Worm (Caenorhabditis elegans) whole organism, L2 larva: ENCODE measurements around the gene AH6.3.

ENCODE experiments used
- C34F6.9 ChIP-seq: fragments of 150-350 bp; optimal IDR thresholded peaks from 2 replicates; lab custom pipeline; 2014; ENCODE audit warnings: missing biosample characterization, missing genetic modification characterization
- F13H6.1 ChIP-seq: sonication (generic microtip); optimal IDR thresholded peaks from 2 replicates; lab custom pipeline; 2016; ENCODE audit warnings: missing genetic modification characterization, missing compliant biosample characterization
- R02D3.7 ChIP-seq: fragments of 150-350 bp; optimal IDR thresholded peaks from 2 replicates; lab custom pipeline; 2014; ENCODE audit warnings: missing biosample characterization, missing genetic modification characterization
- Y55F3AM.14 ChIP-seq: fragments of 200-800 bp; sonication (Bioruptor generic); optimal IDR thresholded peaks from 2 replicates; lab custom pipeline; 2018; ENCODE audit warnings: mild to moderate bottlenecking, missing genetic modification characterization, missing compliant biosample characterization
- ZK546.5 ChIP-seq: sonication (generic microtip); optimal IDR thresholded peaks from 2 replicates; lab custom pipeline; 2017; ENCODE audit warnings: missing biosample characterization, missing genetic modification characterization
- alr-1 ChIP-seq: fragments of 150-350 bp; optimal IDR thresholded peaks from 2 replicates; lab custom pipeline; 2014; ENCODE audit warnings: missing biosample characterization, missing genetic modification characterization
- blmp-1 ChIP-seq: sonication (generic microtip); optimal IDR thresholded peaks from 2 replicates; lab custom pipeline; 2017; ENCODE audit warnings: missing genetic modification characterization, mild to moderate bottlenecking, missing compliant biosample characterization, antibody characterized with exemption, moderate library complexity; ENCODE audit not compliant: insufficient read depth
- ceh-16 ChIP-seq: fragments of 150-350 bp; optimal IDR thresholded peaks from 2 replicates; lab custom pipeline; 2014; ENCODE audit warnings: missing biosample characterization, missing genetic modification characterization
- ceh-82 ChIP-seq: fragments of 150-350 bp; optimal IDR thresholded peaks from 2 replicates; lab custom pipeline; 2014; ENCODE audit warnings: missing biosample characterization, missing genetic modification characterization
- egl-27 ChIP-seq: sonication (generic microtip); optimal IDR thresholded peaks from 3 replicates; lab custom pipeline; 2017; ENCODE audit warnings: missing biosample characterization, missing genetic modification reagents, missing genetic modification characterization
- elt-1 ChIP-seq: fragments of 150-350 bp; optimal IDR thresholded peaks from 2 replicates; lab custom pipeline; 2014; ENCODE audit warnings: missing biosample characterization, missing genetic modification characterization
- elt-3 ChIP-seq: sonication (generic microtip); optimal IDR thresholded peaks from 2 replicates; lab custom pipeline; 2017; ENCODE audit warnings: missing biosample characterization, missing genetic modification characterization
- lin-11 ChIP-seq: fragments of 150-350 bp; sonication (generic microtip); optimal IDR thresholded peaks from 2 replicates; lab custom pipeline; 2014; ENCODE audit warnings: missing biosample characterization, missing genetic modification characterization, inconsistent platforms, mixed read lengths
- lin-39 ChIP-seq: fragments of 150-350 bp; optimal IDR thresholded peaks from 2 replicates; lab custom pipeline; 2014; ENCODE audit warnings: missing biosample characterization, missing genetic modification reagents, missing genetic modification characterization
- mab-5 ChIP-seq: fragments of 150-350 bp; optimal IDR thresholded peaks from 2 replicates; lab custom pipeline; 2014; ENCODE audit warnings: missing biosample characterization, missing genetic modification characterization
- mbf-1 ChIP-seq: sonication (generic microtip); optimal IDR thresholded peaks from 2 replicates; lab custom pipeline; 2017; ENCODE audit warnings: missing biosample characterization, missing genetic modification characterization
- mdl-1 ChIP-seq, 2 experiments: fragments of 150-350 bp in 1 of 2; sonication (generic microtip) in 1 of 2; optimal IDR thresholded peaks; 2 replicates each; lab custom pipeline; 2017; ENCODE audit warnings: missing biosample characterization in 2 of 2, missing genetic modification characterization in 2 of 2
- nhr-12 ChIP-seq: fragments of 150-350 bp; optimal IDR thresholded peaks from 2 replicates; lab custom pipeline; 2014; ENCODE audit warnings: missing biosample characterization, missing genetic modification characterization
- nhr-129 ChIP-seq: fragments of 150-350 bp; optimal IDR thresholded peaks from 2 replicates; lab custom pipeline; 2014; ENCODE audit warnings: missing biosample characterization, missing genetic modification characterization
- nhr-21 ChIP-seq: fragments of 150-350 bp; optimal IDR thresholded peaks from 2 replicates; lab custom pipeline; 2014; ENCODE audit warnings: missing biosample characterization, missing genetic modification characterization
- nhr-23 ChIP-seq: fragments of 150-350 bp; optimal IDR thresholded peaks from 2 replicates; lab custom pipeline; 2014; ENCODE audit warnings: missing biosample characterization, missing genetic modification reagents, missing genetic modification characterization
- nhr-237 ChIP-seq: fragments of 150-350 bp; optimal IDR thresholded peaks from 2 replicates; lab custom pipeline; 2014; ENCODE audit warnings: missing biosample characterization, missing genetic modification characterization
- nhr-25 ChIP-seq: fragments of 150-350 bp; sonication (generic microtip); optimal IDR thresholded peaks from 3 replicates; lab custom pipeline; 2014; ENCODE audit warnings: missing biosample characterization, missing genetic modification characterization
- nhr-6 ChIP-seq: fragments of 150-350 bp; optimal IDR thresholded peaks from 2 replicates; lab custom pipeline; 2014; ENCODE audit warnings: missing biosample characterization, missing genetic modification characterization
- nhr-77 ChIP-seq: fragments of 150-350 bp; optimal IDR thresholded peaks from 2 replicates; lab custom pipeline; 2014; ENCODE audit warnings: missing biosample characterization, missing genetic modification characterization
- sma-3 ChIP-seq: sonication (generic microtip); optimal IDR thresholded peaks from 2 replicates; lab custom pipeline; 2016; ENCODE audit warnings: missing genetic modification reagents, missing genetic modification characterization, missing compliant biosample characterization
- sma-9 ChIP-seq, 2 experiments: fragments of 150-350 bp in 1 of 2; sonication (generic microtip) in 1 of 2; optimal IDR thresholded peaks; 2 replicates each; lab custom pipeline; 2014 to 2016; ENCODE audit warnings: missing genetic modification characterization in 2 of 2, mild to moderate bottlenecking in 1 of 2, missing biosample characterization in 1 of 2, missing compliant biosample characterization in 1 of 2, missing genetic modification reagents in 1 of 2, moderate library complexity in 1 of 2
- unc-62 ChIP-seq: fragments of 150-350 bp; optimal IDR thresholded peaks from 2 replicates; lab custom pipeline; 2014; ENCODE audit warnings: missing biosample characterization, missing genetic modification reagents, missing genetic modification characterization
- zag-1 ChIP-seq: fragments of 150-350 bp; optimal IDR thresholded peaks from 2 replicates; lab custom pipeline; 2014; ENCODE audit warnings: missing biosample characterization, missing genetic modification characterization
- ztf-1 ChIP-seq: fragments of 200-800 bp; sonication (Bioruptor generic); conservative IDR thresholded peaks from 2 replicates; pipeline ENCODE4 v1.3.6; 2022; ENCODE audit warnings: missing genetic modification characterization, missing compliant biosample characterization
- ztf-11 ChIP-seq: sonication (generic microtip); optimal IDR thresholded peaks from 2 replicates; lab custom pipeline; 2017; ENCODE audit warnings: missing biosample characterization, missing genetic modification characterization
- ztf-4 ChIP-seq: fragments of 150-350 bp; optimal IDR thresholded peaks from 2 replicates; lab custom pipeline; 2014; ENCODE audit warnings: missing biosample characterization, missing genetic modification characterization

The AH6.3 gene

ce11 chrII:9532011-9532410 is 13.2 kb downstream of the AH6.3 start, which contains the start of gene sra-9:
TSS of gene sra-9 (plus strand) at chrII:9532311.
- no peak for TF ChIP-seq nhr-237
- no peak for TF ChIP-seq nhr-12 (tag; lab: Kevin White, UChicago)
- TF ChIP-seq ztf-1 (GFP tag; lab: Robert Waterston, UW): no peak
- no peak for TF ChIP-seq sma-9 (GFP tag; optimal IDR thresholded peaks at IDR 0.05; lab: Kevin White, UChicago)
- TF ChIP-seq sma-9 (tag; optimal IDR thresholded peaks at IDR 0.05; lab: Kevin White, UChicago): no peak
- no peak for TF ChIP-seq egl-27
- TF ChIP-seq nhr-23: no peak
- no peak for TF ChIP-seq lin-39 (tag; lab: Kevin White, UChicago)
- no peak for TF ChIP-seq elt-1 (tag; lab: Kevin White, UChicago)
- no peak for TF ChIP-seq lin-11 (tag; lab: Kevin White, UChicago)

ce11 chrII:9537429-9537828 is 18.6 kb downstream of the AH6.3 start, which contains the start of gene sra-8:
TSS of gene sra-8 (plus strand) at chrII:9537729.
- TF ChIP-seq mab-5 (tag; lab: Kevin White, UChicago) (no peak), mdl-1 (tag; optimal IDR thresholded peaks at IDR 0.05; lab: Kevin White, UChicago) (no peak), ztf-1 (GFP tag; lab: Robert Waterston, UW) (no peak), ZK546.5 (no peak), egl-27 (no peak), nhr-129 (tag; lab: Kevin White, UChicago) (no peak)

- TF ChIP-seq nhr-237 (no peak), elt-3 (no peak), nhr-21 (no peak), sma-3 (GFP tag; lab: Kevin White, UChicago) (no peak), ZK546.5 (no peak), R02D3.7 (tag; lab: Kevin White, UChicago) (no peak), ztf-4 (tag; lab: Kevin White, UChicago) (no peak), sma-9 (GFP tag; optimal IDR thresholded peaks at IDR 0.05; lab: Kevin White, UChicago) (no peak), sma-9 (tag; optimal IDR thresholded peaks at IDR 0.05; lab: Kevin White, UChicago) (no peak), nhr-25 (no peak), nhr-77 (tag; lab: Kevin White, UChicago) (no peak), F13H6.1 (no peak), ztf-11 (tag; lab: Kevin White, UChicago) (no peak), ceh-16 (no peak)
These were observed 21.9 kb downstream of the AH6.3 start, which contains the start of gene sra-3 for ce11 chrII:9540723-9541122. TSS of gene sra-3 (minus strand) at chrII:9540823.

ce11 chrII:9542785-9543184 is 23.9 kb downstream of the AH6.3 start, which contains the start of gene sra-4:
TSS of gene sra-4 (minus strand) at chrII:9542885.
- TF ChIP-seq nhr-129 (tag; lab: Kevin White, UChicago) (no peak), nhr-77 (tag; lab: Kevin White, UChicago) (no peak)
- TF ChIP-seq, all 48 proteins: peak for 0

ce11 chrII:9544386-9544785 is 25.5 kb downstream of the AH6.3 start, which contains the start of gene sra-7:
TSS of gene sra-7 (plus strand) at chrII:9544686.
- no peak for TF ChIP-seq mbf-1 (tag; lab: Kevin White, UChicago)

DNA sequence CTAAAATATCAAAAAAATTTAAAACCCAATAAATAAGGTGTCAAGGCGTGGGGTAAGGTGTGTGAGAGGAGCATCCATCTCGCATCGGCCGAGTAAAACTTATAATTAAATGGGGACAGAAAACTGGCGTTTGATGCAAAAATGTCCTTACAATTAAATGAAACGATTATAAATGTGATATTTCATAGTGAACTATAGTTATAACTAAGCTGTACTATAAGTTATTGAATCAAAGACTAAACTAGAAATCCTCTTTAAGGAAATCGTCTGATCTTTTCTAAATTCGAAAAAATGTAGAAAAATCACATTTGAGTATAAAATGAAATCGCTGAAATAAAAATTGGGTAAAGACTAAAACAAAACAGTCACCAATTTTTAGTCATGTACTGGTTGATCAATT is 31.9 kb downstream of the AH6.3 start, which contains the start of gene sra-6:
sra-6 (minus strand) TSS at position 101 of the 400 bp plus-strand sequence.
- TF ChIP-seq mab-5 (tag; lab: Kevin White, UChicago) (no peak), nhr-77 (tag; lab: Kevin White, UChicago) (no peak), C34F6.9 (tag; lab: Kevin White, UChicago) (no peak), blmp-1 (tag; lab: Kevin White, UChicago) (no peak), Y55F3AM.14 (GFP tag; lab: Kevin White, UChicago) (no peak), lin-39 (tag; lab: Kevin White, UChicago) (no peak), unc-62 (GFP tag; lab: Kevin White, UChicago) (no peak), alr-1 (tag; lab: Kevin White, UChicago) (no peak), nhr-129 (tag; lab: Kevin White, UChicago) (no peak), nhr-6 (tag; lab: Kevin White, UChicago) (no peak), R02D3.7 (tag; lab: Kevin White, UChicago) (no peak), ceh-82 (tag; lab: Kevin White, UChicago) (no peak), zag-1 (no peak), nhr-12 (tag; lab: Kevin White, UChicago) (no peak)
